Fruit fly (Drosophila melanogaster) whole organism, embryonic: ENCODE results near the gene CG15818.

Experiments used
- Bteb2 ChIP-seq: fragments of 200-800 bp; sonication (Bioruptor generic); optimal IDR thresholded peaks from 2 replicates; lab custom pipeline; 2016; ENCODE audit warnings: missing biosample characterization, missing genetic modification characterization
- CG10147 ChIP-seq: fragments of 200-800 bp; sonication (Bioruptor generic); optimal IDR thresholded peaks from 2 replicates; lab custom pipeline; 2019; ENCODE audit warnings: missing biosample characterization, mild to moderate bottlenecking, missing genetic modification characterization, moderate library complexity
- CG10979 ChIP-seq: fragments of 200-800 bp; sonication (Bioruptor generic); optimal IDR thresholded peaks from 2 replicates; lab custom pipeline; 2018; ENCODE audit warnings: missing biosample characterization, mild to moderate bottlenecking, missing genetic modification characterization, moderate library complexity
- CG11085 ChIP-seq: fragments of 200-800 bp; sonication (Bioruptor generic); IDR thresholded peaks from 2 replicates; pipeline ENCODE4 v1.3.6; 2022; ENCODE audit warnings: missing biosample characterization, missing genetic modification characterization
- CG11247 ChIP-seq: fragments of 200-800 bp; sonication (Bioruptor generic); IDR thresholded peaks from 2 replicates; pipeline ENCODE4 v1.3.6; 2022; ENCODE audit warnings: missing biosample characterization, missing genetic modification characterization
- CG12391 ChIP-seq: fragments of 200-800 bp; sonication (Bioruptor generic); optimal IDR thresholded peaks from 3 replicates; lab custom pipeline; 2018; ENCODE audit warnings: missing biosample characterization, mild to moderate bottlenecking, missing genetic modification characterization, moderate library complexity
- CG13123 ChIP-seq: fragments of 200-800 bp; sonication (Bioruptor generic); optimal IDR thresholded peaks from 2 replicates; lab custom pipeline; 2016; ENCODE audit warnings: missing biosample characterization, missing genetic modification characterization
- CG13775 ChIP-seq: fragments of 200-800 bp; sonication (Bioruptor generic); optimal IDR thresholded peaks from 3 replicates; lab custom pipeline; 2017; ENCODE audit warnings: missing biosample characterization, mild to moderate bottlenecking, missing genetic modification characterization
- CG14441 ChIP-seq: fragments of 200-800 bp; sonication (Bioruptor generic); IDR thresholded peaks from 2 replicates; pipeline ENCODE4 v1.3.6; 2022; ENCODE audit warnings: missing biosample characterization, missing genetic modification characterization
- CG15269 ChIP-seq: fragments of 200-800 bp; sonication (Bioruptor generic); optimal IDR thresholded peaks from 2 replicates; lab custom pipeline; 2018; ENCODE audit warnings: missing biosample characterization, mild to moderate bottlenecking, missing genetic modification characterization, moderate library complexity
- CG17829 ChIP-seq: fragments of 200-800 bp; optimal IDR thresholded peaks from 2 replicates; lab custom pipeline; 2019; ENCODE audit warnings: missing biosample characterization, mild to moderate bottlenecking, missing genetic modification characterization, moderate library complexity
- CG2129 ChIP-seq: fragments of 200-800 bp; sonication (Bioruptor generic); IDR thresholded peaks from 2 replicates; pipeline ENCODE4 v1.3.6; 2022; ENCODE audit warnings: missing biosample characterization, missing genetic modification characterization; ENCODE audit not compliant: partially characterized antibody
- CG33213 ChIP-seq: fragments of 200-800 bp; sonication (Bioruptor generic); optimal IDR thresholded peaks from 3 replicates; lab custom pipeline; 2016; ENCODE audit warnings: missing biosample characterization, missing genetic modification characterization
- CG34224 ChIP-seq: fragments of 200-800 bp; sonication (Bioruptor generic); IDR thresholded peaks from 3 replicates; pipeline ENCODE4 v1.3.6; 2022; ENCODE audit warnings: missing biosample characterization, missing genetic modification characterization; ENCODE audit not compliant: partially characterized antibody
- CG8089 ChIP-seq: fragments of 200-800 bp; sonication (Bioruptor generic); optimal IDR thresholded peaks from 3 replicates; lab custom pipeline; 2016; ENCODE audit warnings: missing biosample characterization, missing genetic modification characterization
- CG9727 ChIP-seq: fragments of 200-800 bp; sonication (Bioruptor generic); optimal IDR thresholded peaks from 3 replicates; lab custom pipeline; 2017; ENCODE audit warnings: missing biosample characterization, mild to moderate bottlenecking, missing genetic modification characterization
- CHES-1-like ChIP-seq: fragments of 200-800 bp; sonication (Bioruptor generic); optimal IDR thresholded peaks from 2 replicates; lab custom pipeline; 2016; ENCODE audit warnings: missing biosample characterization, missing genetic modification characterization
- CTCF ChIP-seq: fragments of 200-800 bp; sonication (Bioruptor generic); optimal IDR thresholded peaks from 2 replicates; lab custom pipeline; 2017; ENCODE audit warnings: missing biosample characterization, mild to moderate bottlenecking, missing genetic modification characterization, moderate library complexity
- Camta ChIP-seq: fragments of 200-800 bp; sonication (Bioruptor generic); optimal IDR thresholded peaks from 2 replicates; lab custom pipeline; 2016; ENCODE audit warnings: missing biosample characterization, missing genetic modification characterization
- D19B ChIP-seq: fragments of 200-800 bp; sonication (Bioruptor generic); optimal IDR thresholded peaks from 2 replicates; lab custom pipeline; 2017; ENCODE audit warnings: missing biosample characterization, mild to moderate bottlenecking, missing genetic modification characterization
- Doc3 ChIP-seq: fragments of 200-800 bp; sonication (Bioruptor generic); IDR thresholded peaks from 3 replicates; pipeline ENCODE4 v1.3.6; 2022; ENCODE audit warnings: missing biosample characterization, missing genetic modification characterization; ENCODE audit not compliant: partially characterized antibody
- Dref ChIP-seq: fragments of 200-800 bp; sonication (Bioruptor generic); IDR thresholded peaks from 2 replicates; pipeline ENCODE4 v1.3.6; 2022; ENCODE audit warnings: missing biosample characterization, missing genetic modification characterization
- Drgx ChIP-seq: fragments of 200-800 bp; sonication (Bioruptor generic); IDR thresholded peaks from 2 replicates; pipeline ENCODE4 v1.3.6; 2022; ENCODE audit warnings: missing biosample characterization, missing genetic modification characterization
- Elba2 ChIP-seq: fragments of 200-800 bp; sonication (Bioruptor generic); optimal IDR thresholded peaks from 3 replicates; lab custom pipeline; 2016; ENCODE audit warnings: missing biosample characterization, missing genetic modification characterization
- HLH54F ChIP-seq: fragments of 200-800 bp; sonication (Bioruptor generic); optimal IDR thresholded peaks from 3 replicates; lab custom pipeline; 2016; ENCODE audit warnings: missing biosample characterization, missing genetic modification characterization
- HLHmδ ChIP-seq: fragments of 200-800 bp; sonication (Bioruptor generic); optimal IDR thresholded peaks from 2 replicates; lab custom pipeline; 2018; ENCODE audit warnings: missing biosample characterization, mild to moderate bottlenecking, missing genetic modification characterization, moderate library complexity
- Hand ChIP-seq: fragments of 200-800 bp; sonication (Bioruptor generic); optimal IDR thresholded peaks from 2 replicates; lab custom pipeline; 2017; ENCODE audit warnings: mild to moderate bottlenecking, missing biosample characterization, missing genetic modification reagents, missing genetic modification characterization
- Hr3 ChIP-seq: fragments of 200-800 bp; sonication (Bioruptor generic); optimal IDR thresholded peaks from 3 replicates; lab custom pipeline; 2016; ENCODE audit warnings: missing biosample characterization, missing genetic modification characterization
- Hsf ChIP-seq: fragments of 200-800 bp; sonication (Bioruptor generic); optimal IDR thresholded peaks from 3 replicates; lab custom pipeline; 2016; ENCODE audit warnings: missing biosample characterization, missing genetic modification characterization
- Nf-YA ChIP-seq: fragments of 200-800 bp; sonication (Bioruptor generic); IDR thresholded peaks from 2 replicates; pipeline ENCODE4 v1.3.6; 2022; ENCODE audit warnings: missing biosample characterization, missing genetic modification characterization
- Pdp1 ChIP-seq, 2 experiments: fragments of 200-800 bp; sonication (Bioruptor generic); optimal IDR thresholded peaks; 3 replicates each; lab custom pipeline; 2016; ENCODE audit warnings: missing biosample characterization in 2 of 2, missing genetic modification characterization in 2 of 2, mild to moderate bottlenecking in 1 of 2, moderate library complexity in 1 of 2
- Ravus ChIP-seq: fragments of 200-800 bp; sonication (Bioruptor generic); IDR thresholded peaks from 2 replicates; pipeline ENCODE4 v1.3.6; 2022; ENCODE audit warnings: missing biosample characterization, missing genetic modification characterization
- al ChIP-seq: fragments of 200-800 bp; sonication (Bioruptor generic); IDR thresholded peaks from 2 replicates; pipeline ENCODE4 v1.3.6; 2022; ENCODE audit warnings: missing biosample characterization, missing genetic modification characterization
- ap ChIP-seq: fragments of 200-800 bp; sonication (Bioruptor generic); IDR thresholded peaks from 2 replicates; pipeline ENCODE4 v1.3.6; 2022; ENCODE audit warnings: missing biosample characterization, missing genetic modification characterization
- ase ChIP-seq: fragments of 200-800 bp; sonication (Bioruptor generic); IDR thresholded peaks from 3 replicates; pipeline ENCODE4 v1.3.6; 2022; ENCODE audit warnings: missing biosample characterization, missing genetic modification characterization
- az2 ChIP-seq: fragments of 200-800 bp; sonication (Bioruptor generic); optimal IDR thresholded peaks from 3 replicates; lab custom pipeline; 2016; ENCODE audit warnings: missing biosample characterization, missing genetic modification characterization
- chn ChIP-seq: fragments of 200-800 bp; sonication (Bioruptor generic); optimal IDR thresholded peaks from 2 replicates; lab custom pipeline; 2016; ENCODE audit warnings: missing biosample characterization, missing genetic modification characterization
- ewg ChIP-seq: fragments of 200-800 bp; sonication (Bioruptor generic); optimal IDR thresholded peaks from 3 replicates; lab custom pipeline; 2017; ENCODE audit warnings: mild to moderate bottlenecking, missing biosample characterization, missing genetic modification reagents, missing genetic modification characterization
- eyg ChIP-seq: fragments of 200-800 bp; sonication (Bioruptor generic); optimal IDR thresholded peaks from 3 replicates; lab custom pipeline; 2016; ENCODE audit warnings: missing biosample characterization, missing genetic modification characterization
- gce ChIP-seq: fragments of 200-800 bp; sonication (Bioruptor generic); IDR thresholded peaks from 3 replicates; pipeline ENCODE4 v1.3.6; 2022; ENCODE audit warnings: missing biosample characterization, missing genetic modification characterization
- gem ChIP-seq: fragments of 200-800 bp; sonication (Bioruptor generic); optimal IDR thresholded peaks from 2 replicates; lab custom pipeline; 2019; ENCODE audit warnings: missing biosample characterization, mild to moderate bottlenecking, missing genetic modification characterization, moderate library complexity
- gfzf ChIP-seq: fragments of 200-800 bp; sonication (Bioruptor generic); optimal IDR thresholded peaks from 2 replicates; lab custom pipeline; 2016; ENCODE audit warnings: missing biosample characterization, mild to moderate bottlenecking, missing genetic modification characterization, moderate library complexity
- her ChIP-seq: fragments of 200-800 bp; sonication (Bioruptor generic); optimal IDR thresholded peaks from 2 replicates; lab custom pipeline; 2016; ENCODE audit warnings: missing biosample characterization, missing genetic modification characterization
- klu ChIP-seq: fragments of 200-800 bp; sonication (Bioruptor generic); IDR thresholded peaks from 2 replicates; pipeline ENCODE4 v1.3.6; 2022; ENCODE audit warnings: missing biosample characterization, missing genetic modification characterization
- lab ChIP-seq: fragments of 200-800 bp; sonication (Bioruptor generic); optimal IDR thresholded peaks from 3 replicates; lab custom pipeline; 2017; ENCODE audit warnings: missing biosample characterization, missing genetic modification characterization, mild to moderate bottlenecking, moderate library complexity, missing genetic modification reagents
- lov ChIP-seq, 2 experiments: fragments of 200-800 bp in 1 of 2; fragments of >200 bp in 1 of 2; sonication (Bioruptor generic) in 1 of 2; IDR thresholded peaks in 1 of 2; optimal IDR thresholded peaks in 1 of 2; 2 replicates in 1 of 2; 3 replicates in 1 of 2; pipeline versions ENCODE4 v1.3.6 to Lab custom; 2017 to 2022; ENCODE audit warnings: missing biosample characterization in 1 of 2, missing genetic modification characterization in 1 of 2
- maf-S ChIP-seq: fragments of 200-800 bp; sonication (Bioruptor generic); optimal IDR thresholded peaks from 2 replicates; lab custom pipeline; 2016; ENCODE audit warnings: missing biosample characterization, missing genetic modification characterization
- sr ChIP-seq: fragments of 200-800 bp; sonication (Bioruptor generic); IDR thresholded peaks from 3 replicates; pipeline ENCODE4 v1.3.6; 2022; ENCODE audit warnings: missing biosample characterization, missing genetic modification characterization
- tap ChIP-seq: fragments of 200-800 bp; optimal IDR thresholded peaks from 3 replicates; lab custom pipeline; 2019; ENCODE audit warnings: missing biosample characterization, mild to moderate bottlenecking, missing genetic modification characterization, moderate library complexity
- zfh1 ChIP-seq: fragments of 200-800 bp; sonication (Bioruptor generic); IDR thresholded peaks from 3 replicates; pipeline ENCODE4 v1.3.6; 2022; ENCODE audit warnings: missing biosample characterization, missing genetic modification characterization

Gene CG15818

dm6 chr2L:7426326-7427066 lies 15.8 kb downstream of the CG15818 start, which contains the start of gene muc (continued):
- peak; percentile 2 for TF ChIP-seq Hsf (GFP tag; lab: Kevin White, UChicago)
- TF ChIP-seq Pdp1 (GFP tag; optimal IDR thresholded peaks at IDR 0.05; lab: Kevin White, UChicago): peak; percentile 28 to 38
- peak; percentile 11 for TF ChIP-seq CG9727 (GFP tag; lab: Kevin White, UChicago)
- peak; percentile 58 for TF ChIP-seq Doc3
- peak; percentile 46 for TF ChIP-seq Dref (GFP tag; lab: Robert Waterston, UW)
- peak; percentile 19 for TF ChIP-seq HLH54F (GFP tag; lab: Kevin White, UChicago)
- 0 out of 2 replicates have a peak, but pooled peaks have one; percentile 12 for TF ChIP-seq CG11085 (GFP tag; lab: Robert Waterston, UW)
- TF ChIP-seq gem (tag; lab: Kevin White, UChicago): peak; percentile 64
- peak; percentile 51 for TF ChIP-seq CG17829 (tag; lab: Kevin White, UChicago)
- peak; percentile 29 for TF ChIP-seq Camta (GFP tag; lab: Kevin White, UChicago)
- TF ChIP-seq Ravus: no peak
- no peak for TF ChIP-seq CG13123 (GFP tag; lab: Kevin White, UChicago)
- no peak for TF ChIP-seq ewg (GFP tag; lab: Kevin White, UChicago)
- TF ChIP-seq CG8089 (GFP tag; lab: Kevin White, UChicago): no peak
- TF ChIP-seq CG11247: no peak
- TF ChIP-seq zfh1 (GFP tag; lab: Robert Waterston, UW): no peak
- TF ChIP-seq D19B: peak; percentile 11
- peak; percentile 56 for TF ChIP-seq CG2129
- TF ChIP-seq Bteb2 (GFP tag; lab: Kevin White, UChicago): no peak
- TF ChIP-seq CG15269 (tag; lab: Kevin White, UChicago): peak; percentile 40
- peak; percentile 11 for TF ChIP-seq CG10147 (GFP tag; lab: Kevin White, UChicago)
- peak; percentile 68 for TF ChIP-seq CG12391 (tag; lab: Kevin White, UChicago)
- TF ChIP-seq eyg (GFP tag; lab: Kevin White, UChicago): no peak
- TF ChIP-seq CTCF: no peak
- peak; percentile 24; the same call in 1 of the 2 replicates for TF ChIP-seq CG14441 (GFP tag; lab: Robert Waterston, UW)
- no peak for TF ChIP-seq HLHmδ (GFP tag; lab: Kevin White, UChicago)
- TF ChIP-seq al (GFP tag; lab: Robert Waterston, UW): no peak
- TF ChIP-seq Drgx: 0 out of 2 replicates have a peak, but pooled peaks have one; percentile 52
- peak; percentile 10 for TF ChIP-seq maf-S (GFP tag; lab: Kevin White, UChicago)
- TF ChIP-seq ap (GFP tag; lab: Robert Waterston, UW): no peak
- TF ChIP-seq CHES-1-like (GFP tag; lab: Kevin White, UChicago): no peak
- no peak for TF ChIP-seq sr (GFP tag; lab: Robert Waterston, UW)
- peak; percentile 13 for TF ChIP-seq tap (tag; lab: Kevin White, UChicago)
- peak; percentile 54 for TF ChIP-seq CG13775
- TF ChIP-seq Nf-YA: no peak
- peak; percentile 34 for TF ChIP-seq Hr3 (GFP tag; lab: Kevin White, UChicago)
- TF ChIP-seq CG10979 (tag; lab: Kevin White, UChicago): peak; percentile 44
- peak; percentile 89 for TF ChIP-seq gfzf (GFP tag; lab: Kevin White, UChicago)
- TF ChIP-seq chn: peak; percentile 57
- peak; percentile 71 for TF ChIP-seq CG33213 (GFP tag; lab: Kevin White, UChicago)
- peak; percentile 36 for TF ChIP-seq az2
- no peak for TF ChIP-seq klu
- no peak for TF ChIP-seq lab (GFP tag; lab: Kevin White, UChicago)
- peak; percentile 92 for TF ChIP-seq Elba2 (GFP tag; lab: Kevin White, UChicago)
- no peak for TF ChIP-seq her (GFP tag; lab: Kevin White, UChicago)
- no peak for TF ChIP-seq ase (GFP tag; lab: Robert Waterston, UW)
- TF ChIP-seq gce (GFP tag; lab: Robert Waterston, UW): no peak
- TF ChIP-seq lov (optimal IDR thresholded peaks at IDR 0.05; lab: Kevin White, UChicago): no peak
- TF ChIP-seq lov (GFP tag; IDR thresholded peaks at IDR 0.05; lab: Robert Waterston, UW): no peak
- no peak for TF ChIP-seq Hand
- TF ChIP-seq CG34224 (GFP tag; lab: Robert Waterston, UW): no peak
